Fruit fly (Drosophila melanogaster): Measurements from ENCODE around the gene CG3165.

- TF ChIP-seq CG8478 (optimal IDR thresholded peaks at IDR 0.05) = no peak
- no peak for TF ChIP-seq CTCF (optimal IDR thresholded peaks at IDR 0.05)
Observed at dm6 chr2L:2976829-2977228, at the start of gene CG3165, which contains the start of gene CG9641.

Data from S2 (cell line).